Fruit fly (Drosophila melanogaster) whole organism, embryonic: ENCODE data around the gene CG14118.

Experiments
- Awh ChIP-seq: fragments of 200-800 bp; sonication (Bioruptor generic); IDR thresholded peaks from 2 replicates; pipeline ENCODE4, ENCODE4 v1.3.6; 2022; ENCODE audit warnings: missing biosample characterization, missing genetic modification characterization
- B-H2 ChIP-seq: fragments of 200-800 bp; sonication (Bioruptor generic); optimal IDR thresholded peaks from 2 replicates; lab custom pipeline; 2018; ENCODE audit warnings: missing biosample characterization, mild to moderate bottlenecking, missing genetic modification characterization
- CG10565 ChIP-seq: fragments of 200-800 bp; sonication (Bioruptor generic); optimal IDR thresholded peaks from 3 replicates; lab custom pipeline; 2016; ENCODE audit warnings: missing biosample characterization, mild to moderate bottlenecking, missing genetic modification characterization
- CG11247 ChIP-seq: fragments of 200-800 bp; sonication (Bioruptor generic); IDR thresholded peaks from 2 replicates; pipeline ENCODE4 v1.3.6; 2022; ENCODE audit warnings: missing biosample characterization, missing genetic modification characterization
- CG11723 ChIP-seq: fragments of 200-800 bp; sonication (Bioruptor generic); optimal IDR thresholded peaks from 2 replicates; lab custom pipeline; 2017; ENCODE audit warnings: missing biosample characterization, mild to moderate bottlenecking, missing genetic modification characterization
- CG12071 ChIP-seq: fragments of 200-800 bp; sonication (Bioruptor generic); optimal IDR thresholded peaks from 3 replicates; lab custom pipeline; 2018; ENCODE audit warnings: missing biosample characterization, mild to moderate bottlenecking, missing genetic modification characterization
- CG2199 ChIP-seq: fragments of 200-800 bp; sonication (Bioruptor generic); IDR thresholded peaks from 3 replicates; pipeline ENCODE4 v1.3.6; 2022; ENCODE audit warnings: missing biosample characterization, missing genetic modification characterization
- CG2202 ChIP-seq: fragments of 200-800 bp; sonication (Bioruptor generic); optimal IDR thresholded peaks from 2 replicates; lab custom pipeline; 2018; ENCODE audit warnings: missing biosample characterization, mild to moderate bottlenecking, missing genetic modification characterization
- CG2678 ChIP-seq: fragments of 200-800 bp; sonication (Bioruptor generic); optimal IDR thresholded peaks from 3 replicates; lab custom pipeline; 2019; ENCODE audit warnings: missing biosample characterization, mild to moderate bottlenecking, missing genetic modification characterization, moderate library complexity
- CG4404 ChIP-seq: fragments of 200-800 bp; sonication (Bioruptor generic); IDR thresholded peaks from 2 replicates; pipeline ENCODE4 v1.3.6; 2022; ENCODE audit warnings: missing biosample characterization, missing genetic modification characterization
- CG5245 ChIP-seq: fragments of 200-800 bp; sonication (Bioruptor generic); optimal IDR thresholded peaks from 3 replicates; lab custom pipeline; 2016; ENCODE audit warnings: missing biosample characterization, missing genetic modification characterization
- CG5953 ChIP-seq: fragments of 200-800 bp; sonication (Bioruptor generic); IDR thresholded peaks from 2 replicates; pipeline ENCODE4 v1.3.6; 2022; ENCODE audit warnings: missing biosample characterization, missing genetic modification characterization
- CG6683 ChIP-seq: fragments of 200-800 bp; sonication (Bioruptor generic); optimal IDR thresholded peaks from 2 replicates; lab custom pipeline; 2017; ENCODE audit warnings: missing biosample characterization, mild to moderate bottlenecking, missing genetic modification characterization, missing genetic modification reagents
- CG6813 ChIP-seq: fragments of 200-800 bp; sonication (Bioruptor generic); optimal IDR thresholded peaks from 2 replicates; lab custom pipeline; 2017; ENCODE audit warnings: missing biosample characterization, missing genetic modification characterization, mild to moderate bottlenecking, moderate library complexity, missing genetic modification reagents
- CG7745 ChIP-seq: fragments of 200-800 bp; sonication (Bioruptor generic); optimal IDR thresholded peaks from 2 replicates; lab custom pipeline; 2018; ENCODE audit warnings: missing biosample characterization, mild to moderate bottlenecking, missing genetic modification characterization, moderate library complexity
- CG8281 ChIP-seq: fragments of 200-800 bp; sonication (Bioruptor generic); optimal IDR thresholded peaks from 2 replicates; lab custom pipeline; 2018; ENCODE audit warnings: missing biosample characterization, mild to moderate bottlenecking, missing genetic modification characterization, moderate library complexity
- CG9215 ChIP-seq: fragments of 200-800 bp; sonication (Bioruptor generic); IDR thresholded peaks from 2 replicates; pipeline ENCODE4 v1.3.6; 2022; ENCODE audit warnings: missing biosample characterization, missing genetic modification characterization
- CG9727 ChIP-seq: fragments of 200-800 bp; sonication (Bioruptor generic); optimal IDR thresholded peaks from 3 replicates; lab custom pipeline; 2017; ENCODE audit warnings: missing biosample characterization, mild to moderate bottlenecking, missing genetic modification characterization
- Dbx ChIP-seq: fragments of 200-800 bp; sonication (Bioruptor generic); IDR thresholded peaks from 3 replicates; pipeline ENCODE4 v1.3.6; 2022; ENCODE audit warnings: missing biosample characterization, missing genetic modification characterization
- Dek ChIP-seq: fragments of 200-800 bp; sonication (Bioruptor generic); optimal IDR thresholded peaks from 3 replicates; lab custom pipeline; 2019; ENCODE audit warnings: missing biosample characterization, mild to moderate bottlenecking, missing genetic modification characterization, moderate library complexity
- HLH3B ChIP-seq: fragments of 200-800 bp; sonication (Bioruptor generic); IDR thresholded peaks from 2 replicates; pipeline ENCODE4 v1.3.6; 2022; ENCODE audit warnings: missing biosample characterization, missing genetic modification characterization
- HLH4C ChIP-seq: fragments of 200-800 bp; sonication (Bioruptor generic); IDR thresholded peaks from 3 replicates; pipeline ENCODE4 v1.3.6; 2022; ENCODE audit warnings: missing biosample characterization, missing genetic modification characterization; ENCODE audit not compliant: partially characterized antibody
- HLHmδ ChIP-seq: fragments of 200-800 bp; sonication (Bioruptor generic); optimal IDR thresholded peaks from 2 replicates; lab custom pipeline; 2018; ENCODE audit warnings: missing biosample characterization, mild to moderate bottlenecking, missing genetic modification characterization, moderate library complexity
- Hand ChIP-seq: fragments of 200-800 bp; sonication (Bioruptor generic); optimal IDR thresholded peaks from 2 replicates; lab custom pipeline; 2017; ENCODE audit warnings: mild to moderate bottlenecking, missing biosample characterization, missing genetic modification reagents, missing genetic modification characterization
- Hmr ChIP-seq: fragments of 200-800 bp; sonication (Bioruptor generic); optimal IDR thresholded peaks from 3 replicates; lab custom pipeline; 2017; ENCODE audit warnings: mild to moderate bottlenecking, missing biosample characterization, missing genetic modification reagents, missing genetic modification characterization
- Jarid2 ChIP-seq: fragments of 200-800 bp; sonication (Bioruptor generic); optimal IDR thresholded peaks from 3 replicates; lab custom pipeline; 2017; ENCODE audit warnings: mild to moderate bottlenecking, missing biosample characterization, missing genetic modification reagents, missing genetic modification characterization
- Med ChIP-seq: fragments of 200-800 bp; sonication (Bioruptor generic); peaks from one replicate; lab custom pipeline; 2016; ENCODE audit warnings: missing biosample characterization, missing genetic modification characterization, mild to moderate bottlenecking, inconsistent platforms, moderate library complexity
- PHDP ChIP-seq: fragments of 200-800 bp; sonication (Bioruptor generic); optimal IDR thresholded peaks from 3 replicates; lab custom pipeline; 2018; ENCODE audit warnings: missing biosample characterization, mild to moderate bottlenecking, missing genetic modification characterization, moderate library complexity
- Ptx1 ChIP-seq: fragments of 200-800 bp; sonication (Bioruptor generic); IDR thresholded peaks from 2 replicates; pipeline ENCODE4 v1.3.6; 2022; ENCODE audit warnings: missing biosample characterization, missing genetic modification characterization
- Trl ChIP-seq, 3 experiments: fragments of >200 bp in 2 of 3; fragments of 200-800 bp in 1 of 3; sonication (Bioruptor generic) in 1 of 3; optimal IDR thresholded peaks; 2 replicates in 1 of 3; 3 replicates in 2 of 3; lab custom pipeline; 2016 to 2017; ENCODE audit warnings: missing biosample characterization in 1 of 3, missing genetic modification characterization in 1 of 3
- caup ChIP-seq: fragments of 200-800 bp; sonication (Bioruptor generic); optimal IDR thresholded peaks from 3 replicates; lab custom pipeline; 2017; ENCODE audit warnings: missing biosample characterization, mild to moderate bottlenecking, missing genetic modification characterization, moderate library complexity; ENCODE audit not compliant: severe bottlenecking
- cwo ChIP-seq: fragments of 200-800 bp; sonication (Bioruptor generic); optimal IDR thresholded peaks from 3 replicates; lab custom pipeline; 2017; ENCODE audit warnings: missing biosample characterization, missing genetic modification characterization, mild to moderate bottlenecking, moderate library complexity, missing genetic modification reagents
- fd3F ChIP-seq: fragments of 200-800 bp; sonication (Bioruptor generic); optimal IDR thresholded peaks from 2 replicates; lab custom pipeline; 2018; ENCODE audit warnings: missing biosample characterization, mild to moderate bottlenecking, missing genetic modification characterization, moderate library complexity
- gem ChIP-seq: fragments of 200-800 bp; sonication (Bioruptor generic); optimal IDR thresholded peaks from 2 replicates; lab custom pipeline; 2019; ENCODE audit warnings: missing biosample characterization, mild to moderate bottlenecking, missing genetic modification characterization, moderate library complexity
- gfzf ChIP-seq: fragments of 200-800 bp; sonication (Bioruptor generic); optimal IDR thresholded peaks from 2 replicates; lab custom pipeline; 2016; ENCODE audit warnings: missing biosample characterization, mild to moderate bottlenecking, missing genetic modification characterization, moderate library complexity
- kah ChIP-seq: fragments of 200-800 bp; sonication (Bioruptor generic); optimal IDR thresholded peaks from 2 replicates; lab custom pipeline; 2018; ENCODE audit warnings: missing biosample characterization, mild to moderate bottlenecking, missing genetic modification characterization
- mld ChIP-seq: fragments of 200-800 bp; sonication (Bioruptor generic); IDR thresholded peaks from 3 replicates; pipeline ENCODE4 v1.3.6; 2022; ENCODE audit warnings: missing biosample characterization, missing genetic modification characterization; ENCODE audit not compliant: partially characterized antibody
- nau ChIP-seq: fragments of 200-800 bp; sonication (Bioruptor generic); optimal IDR thresholded peaks from 3 replicates; lab custom pipeline; 2017; ENCODE audit warnings: missing biosample characterization, mild to moderate bottlenecking, missing genetic modification characterization, missing genetic modification reagents
- pan ChIP-seq, 4 experiments: fragments of >200 bp in 3 of 4; fragments of 200-800 bp in 1 of 4; sonication (Bioruptor generic) in 1 of 4; optimal IDR thresholded peaks in 3 of 4; IDR thresholded peaks in 1 of 4; 2 replicates each; pipeline versions ENCODE4 v1.3.6 to Lab custom; 2017 to 2022; ENCODE audit warnings: missing biosample characterization in 2 of 4, missing genetic modification characterization in 2 of 4, mixed read lengths in 1 of 4
- pnt ChIP-seq: fragments of 200-800 bp; sonication (Bioruptor generic); optimal IDR thresholded peaks from 3 replicates; lab custom pipeline; 2016; ENCODE audit warnings: missing biosample characterization, missing genetic modification characterization
- pum ChIP-seq: fragments of 200-800 bp; sonication (Bioruptor generic); optimal IDR thresholded peaks from 2 replicates; lab custom pipeline; 2016; ENCODE audit warnings: missing biosample characterization, missing genetic modification characterization
- slou ChIP-seq: fragments of 200-800 bp; sonication (Bioruptor generic); optimal IDR thresholded peaks from 3 replicates; lab custom pipeline; 2016; ENCODE audit warnings: missing biosample characterization, missing genetic modification characterization
- stc ChIP-seq: fragments of 200-800 bp; sonication (Bioruptor generic); IDR thresholded peaks from 2 replicates; pipeline ENCODE4 v1.3.6; 2022; ENCODE audit warnings: missing biosample characterization, missing genetic modification characterization
- tll ChIP-seq, 2 experiments: fragments of 200-800 bp in 1 of 2; fragments of >200 bp in 1 of 2; sonication (Bioruptor generic) in 1 of 2; optimal IDR thresholded peaks; 2 replicates each; lab custom pipeline; 2017 to 2019; ENCODE audit warnings: missing biosample characterization in 2 of 2, missing genetic modification characterization in 2 of 2, mild to moderate bottlenecking in 1 of 2, moderate library complexity in 1 of 2
- trh ChIP-seq: fragments of 200-800 bp; sonication (Bioruptor generic); optimal IDR thresholded peaks from 2 replicates; lab custom pipeline; 2016; ENCODE audit warnings: missing biosample characterization, missing genetic modification characterization
- zfh1 ChIP-seq: fragments of 200-800 bp; sonication (Bioruptor generic); IDR thresholded peaks from 3 replicates; pipeline ENCODE4 v1.3.6; 2022; ENCODE audit warnings: missing biosample characterization, missing genetic modification characterization
- zfh2 ChIP-seq: fragments of 200-800 bp; sonication (Bioruptor generic); optimal IDR thresholded peaks from 2 replicates; lab custom pipeline; 2016; ENCODE audit warnings: missing biosample characterization, missing genetic modification characterization

The CG14118 gene

DNA sequence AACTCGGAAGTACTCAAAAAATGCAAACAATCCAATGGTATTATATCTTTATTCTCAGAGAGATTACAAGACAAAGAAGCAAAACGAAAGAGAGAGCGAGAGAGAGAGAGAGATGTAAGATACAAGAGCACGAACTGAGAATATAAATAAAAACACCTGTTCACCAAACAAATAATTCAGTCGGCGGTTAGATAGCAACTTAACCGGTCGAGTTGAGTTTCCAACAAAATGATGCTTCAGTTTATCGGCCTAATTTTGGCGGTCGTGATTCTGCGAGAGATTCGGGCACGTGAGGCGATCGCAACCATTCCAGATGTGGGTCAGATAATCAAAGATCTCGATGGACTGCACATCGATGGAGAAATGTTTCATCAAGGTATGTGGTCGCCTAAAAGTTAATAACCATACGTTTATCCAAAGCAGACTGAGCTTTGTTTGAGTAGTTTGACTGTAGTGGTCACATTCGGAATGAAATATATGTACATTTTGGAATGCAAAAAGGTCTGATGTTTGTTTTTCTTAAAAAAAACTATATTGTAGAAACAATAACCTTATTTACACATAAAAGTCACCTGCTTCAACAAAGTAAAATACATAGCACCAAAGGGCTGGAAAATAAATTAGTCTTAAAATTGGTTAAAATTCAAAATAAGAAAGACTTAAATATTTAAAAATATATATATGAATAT, at the start of gene CG14118 (continued):
- TF ChIP-seq Hmr (GFP tag; lab: Kevin White, UChicago) (peak; percentile 8), Dbx (GFP tag; lab: Robert Waterston, UW) (0 out of 3 replicates have a peak, but pooled peaks have one; percentile 18), caup (GFP tag; lab: Kevin White, UChicago) (peak; percentile 21), slou (GFP tag; lab: Kevin White, UChicago) (no peak), zfh1 (0 out of 3 replicates have a peak, but pooled peaks have one; percentile 32), trh (no peak), fd3F (peak; percentile 61), pan (optimal IDR thresholded peaks at IDR 0.05; lab: Kevin White, UChicago) (no peak), pan (GFP tag; optimal IDR thresholded peaks at IDR 0.05 in 1 of 2, IDR thresholded peaks at IDR 0.05 in 1 of 2) (peak in 1 of 2 experiments; percentile 18), gfzf (GFP tag; lab: Kevin White, UChicago) (no peak), CG9727 (GFP tag; lab: Kevin White, UChicago) (no peak), nau (GFP tag; lab: Kevin White, UChicago) (peak; percentile 6), CG4404 (GFP tag; lab: Robert Waterston, UW) (no peak), Med (GFP tag; lab: Kevin White, UChicago) (peak; percentile 68), HLH3B (GFP tag; lab: Robert Waterston, UW) (no peak; the same call in 1 of the 2 replicates), Awh (GFP tag; lab: Robert Waterston, UW) (peak; percentile 54; the same call in 1 of the 2 replicates), gem (peak; percentile 40), CG12071 (GFP tag; lab: Kevin White, UChicago) (no peak), tll (GFP tag; optimal IDR thresholded peaks at IDR 0.05; lab: Kevin White, UChicago) (no peak), CG8281 (tag; lab: Kevin White, UChicago) (peak; percentile 10), CG2202 (tag; lab: Kevin White, UChicago) (no peak), Hand (GFP tag; lab: Kevin White, UChicago) (no peak), CG7745 (no peak), HLH4C (GFP tag; lab: Robert Waterston, UW) (no peak), zfh2 (GFP tag; lab: Kevin White, UChicago) (no peak), CG6813 (GFP tag; lab: Kevin White, UChicago) (no peak), CG5245 (GFP tag; lab: Kevin White, UChicago) (no peak), Dek (peak; percentile 6), CG2199 (no peak), CG10565 (GFP tag; lab: Kevin White, UChicago) (no peak), Trl (optimal IDR thresholded peaks at IDR 0.05; lab: Kevin White, UChicago) (peak; percentile 46 to 83), Trl (GFP tag; optimal IDR thresholded peaks at IDR 0.05; lab: Kevin White, UChicago) (no peak), pum (GFP tag; lab: Kevin White, UChicago) (no peak), CG5953 (no peak), PHDP (tag; lab: Kevin White, UChicago) (peak; percentile 54), Ptx1 (GFP tag; lab: Robert Waterston, UW) (0 out of 2 replicates have a peak, but pooled peaks have one; percentile 15), cwo (peak; percentile 55), B-H2 (no peak), HLHmδ (GFP tag; lab: Kevin White, UChicago) (no peak), pnt (GFP tag; lab: Kevin White, UChicago) (no peak), stc (GFP tag; lab: Robert Waterston, UW) (0 out of 2 replicates have a peak, but pooled peaks have one; percentile 14), CG2678 (peak; percentile 45), kah (GFP tag; lab: Kevin White, UChicago) (peak; percentile 87), CG9215 (no peak), CG11247 (GFP tag; lab: Robert Waterston, UW) (0 out of 2 replicates have a peak, but pooled peaks have one; percentile 24), mld (GFP tag; lab: Robert Waterston, UW) (no peak), CG11723 (GFP tag; lab: Kevin White, UChicago) (no peak), CG6683 (GFP tag; lab: Kevin White, UChicago) (no peak), Jarid2 (GFP tag; lab: Kevin White, UChicago) (peak; percentile 36)
